Worm (Caenorhabditis elegans): Measurements from ENCODE around the gene C50F4.6.

The C50F4.6 gene

DNA sequence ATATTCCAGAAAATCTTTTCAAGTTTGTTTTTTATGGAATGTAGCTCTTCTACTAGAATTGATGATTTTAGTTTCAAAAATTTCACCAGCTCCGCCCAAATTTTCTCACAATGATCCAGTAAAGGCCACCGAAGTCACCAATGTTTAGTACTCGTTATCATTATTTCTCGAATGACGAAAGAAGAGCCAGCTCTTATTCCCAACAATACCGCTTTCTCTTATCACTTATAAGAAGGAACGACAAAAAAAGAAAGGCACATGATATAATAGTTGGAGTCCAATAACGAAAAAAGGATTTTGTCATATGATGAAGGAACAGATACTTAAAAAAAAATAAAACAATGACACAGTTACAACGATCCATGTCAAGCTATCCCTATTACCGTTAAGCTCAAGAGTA, 25.2 kb downstream of the C50F4.6 start:
- peak; percentile 68 for TF ChIP-seq elt-2 (tag; optimal IDR thresholded peaks at IDR 0.05)
- TF ChIP-seq C04F5.9 (tag; optimal IDR thresholded peaks at IDR 0.05): no peak

DNA sequence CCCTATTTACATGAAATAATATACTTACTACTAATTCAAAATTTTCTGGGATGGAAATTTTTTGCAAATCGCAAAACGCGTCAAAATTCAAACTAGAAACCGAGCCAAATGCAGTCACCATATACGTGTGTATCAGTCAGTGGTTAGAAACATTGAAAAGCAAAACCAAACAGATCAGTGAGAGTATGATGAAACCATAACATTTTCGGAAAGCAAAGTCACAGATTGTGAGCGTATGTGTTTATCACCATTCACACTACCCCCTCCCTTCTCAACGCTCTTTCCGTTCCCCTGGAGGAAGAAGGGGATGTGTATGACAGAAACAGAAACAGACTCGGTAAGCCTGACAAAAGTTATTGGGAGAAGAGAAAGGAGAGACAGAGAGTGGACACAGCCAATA, 25.8 kb downstream of the C50F4.6 start:
- TF ChIP-seq nhr-20 (tag; optimal IDR thresholded peaks at IDR 0.05): no peak
- TF ChIP-seq blmp-1 (tag; optimal IDR thresholded peaks at IDR 0.05): peak; percentile 30
- TF ChIP-seq Y116A8C.19 (tag; optimal IDR thresholded peaks at IDR 0.05; ENCODE audit: borderline replicate concordance): no peak
- TF ChIP-seq rnt-1 (tag; optimal IDR thresholded peaks at IDR 0.05): no peak
- TF ChIP-seq hlh-17 (GFP tag; optimal IDR thresholded peaks at IDR 0.05; ENCODE audit: borderline replicate concordance): no peak
- no peak for TF ChIP-seq irx-1 (tag; optimal IDR thresholded peaks at IDR 0.05)
- TF ChIP-seq sup-37 (GFP tag; optimal IDR thresholded peaks at IDR 0.05): no peak

DNA sequence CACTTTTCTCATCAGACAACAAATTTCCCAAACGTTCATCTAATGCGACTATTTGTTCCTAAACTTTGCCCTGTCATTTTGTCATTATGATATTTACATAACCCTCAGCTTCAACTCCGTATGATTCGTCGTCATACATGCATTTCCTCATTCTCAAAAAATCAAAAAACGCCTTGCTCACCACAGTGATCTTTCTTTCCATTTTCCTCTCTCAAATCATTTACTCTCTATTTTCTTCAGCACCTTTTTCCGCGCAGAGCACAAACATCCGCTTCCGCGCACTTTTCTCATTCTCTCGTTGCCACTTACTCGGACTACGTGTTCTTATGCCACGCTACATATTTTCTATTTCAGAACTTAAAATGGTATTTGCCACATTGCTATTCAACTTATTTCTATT, 31.1 kb downstream of the C50F4.6 start, which contains the start of gene F25B3.2:
Gene F25B3.2, plus strand, starts transcription at position 301 of the 400 bp plus-strand sequence.
- TF ChIP-seq grh-1 (GFP tag; IDR thresholded peaks at IDR 0.05) (no peak), swsn-7 (tag; optimal IDR thresholded peaks at IDR 0.05) (no peak), efl-3 (GFP tag; optimal IDR thresholded peaks at IDR 0.05) (no peak), mep-1 (tag; optimal IDR thresholded peaks at IDR 0.05) (no peak), aha-1 (tag; optimal IDR thresholded peaks at IDR 0.05) (no peak), unc-130 (tag; optimal IDR thresholded peaks at IDR 0.05) (no peak)

DNA sequence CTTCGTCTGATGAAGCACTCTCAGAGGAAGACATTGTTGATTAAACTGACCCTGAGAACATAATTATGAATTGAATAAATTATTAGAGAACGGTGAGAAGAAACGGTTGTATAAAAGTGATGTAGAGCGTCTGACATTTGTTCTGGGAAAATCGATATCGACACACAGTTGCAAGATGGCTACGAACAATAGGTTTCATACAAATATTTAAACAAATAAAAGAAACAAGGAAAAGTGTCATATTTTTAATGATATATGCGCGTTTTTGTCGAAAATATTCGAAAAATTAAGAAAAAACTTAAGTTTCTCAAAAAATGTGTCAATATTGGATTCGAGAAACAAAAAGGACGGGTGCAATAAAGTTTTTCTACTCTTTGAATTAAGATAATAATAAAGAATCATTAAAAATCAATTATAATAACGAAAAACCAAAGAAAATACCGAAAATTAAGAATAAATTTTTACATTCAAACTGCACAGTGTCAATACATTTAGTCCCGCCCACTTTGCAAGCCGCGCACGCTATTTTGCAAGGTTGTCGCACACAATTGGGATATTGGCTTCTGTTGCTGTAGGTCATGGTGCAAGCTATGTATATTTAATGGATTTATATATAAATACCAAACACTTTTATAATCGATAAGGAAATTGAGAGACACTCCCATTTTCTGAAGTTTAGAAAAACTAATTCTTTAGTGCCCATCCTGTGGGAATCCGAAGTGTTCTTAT, 36.9 kb downstream of the C50F4.6 start, which contains the start of gene rtfo-1:
Gene rtfo-1, minus strand, starts transcription at position 51 of the 729 bp plus-strand sequence.
- TF ChIP-seq xbp-1 (tag; optimal IDR thresholded peaks at IDR 0.05): peak; percentile 54
- TF ChIP-seq irx-1 (tag; optimal IDR thresholded peaks at IDR 0.05): peak; percentile 30
- peak; percentile 35 for TF ChIP-seq dsc-1 (tag; optimal IDR thresholded peaks at IDR 0.05)
- no peak for TF ChIP-seq mef-2 (tag; optimal IDR thresholded peaks at IDR 0.05)
- peak; percentile 58 for TF ChIP-seq nhr-71 (tag; optimal IDR thresholded peaks at IDR 0.05)
- no peak for TF ChIP-seq ces-1 (GFP tag; optimal IDR thresholded peaks at IDR 0.05)
- peak; percentile 69 for TF ChIP-seq nhr-90 (tag; optimal IDR thresholded peaks at IDR 0.05; ENCODE audit: poor library complexity)
- peak in 1 of 2 experiments; percentile 48 for TF ChIP-seq mdl-1 (tag; optimal IDR thresholded peaks at IDR 0.05)
- peak; percentile 60 for TF ChIP-seq snu-23 (GFP tag; optimal IDR thresholded peaks at IDR 0.05)
- TF ChIP-seq ceh-8 (GFP tag; optimal IDR thresholded peaks at IDR 0.05): no peak
- TF ChIP-seq alr-1 (tag; optimal IDR thresholded peaks at IDR 0.05; ENCODE audit: borderline replicate concordance): no peak
- TF ChIP-seq lin-13 (GFP tag; optimal IDR thresholded peaks at IDR 0.05): peak; percentile 38
- no peak for TF ChIP-seq zag-1 (tag; optimal IDR thresholded peaks at IDR 0.05)
- TF ChIP-seq mep-1 (tag; optimal IDR thresholded peaks at IDR 0.05): peak; percentile 46
- TF ChIP-seq unc-98 (GFP tag; IDR thresholded peaks at IDR 0.05): no peak
- no peak for TF ChIP-seq nhr-12 (tag; optimal IDR thresholded peaks at IDR 0.05)
- peak; percentile 7 to 36 (median 35) for TF ChIP-seq ceh-82 (tag; optimal IDR thresholded peaks at IDR 0.05)
- TF ChIP-seq lin-35 (GFP tag; optimal IDR thresholded peaks at IDR 0.05): peak; percentile 29 to 60
- TF ChIP-seq nhr-85 (tag): peak; percentile 75
- no peak for TF ChIP-seq fkh-4 (tag; optimal IDR thresholded peaks at IDR 0.05; ENCODE audit: borderline replicate concordance)
- no peak for TF ChIP-seq pag-3 (tag; optimal IDR thresholded peaks at IDR 0.05; ENCODE audit: borderline replicate concordance, insufficient read depth)
- no peak for TF ChIP-seq grh-1 (GFP tag; IDR thresholded peaks at IDR 0.05)
- no peak for TF ChIP-seq nhr-237 (tag; optimal IDR thresholded peaks at IDR 0.05)
- no peak for TF ChIP-seq lin-39 (tag; optimal IDR thresholded peaks at IDR 0.05)
- TF ChIP-seq tlp-1 (tag; optimal IDR thresholded peaks at IDR 0.05): no peak
- peak; percentile 56 for TF ChIP-seq swsn-7 (tag; optimal IDR thresholded peaks at IDR 0.05)
- peak; percentile 36 to 41 for TF ChIP-seq lsy-2 (tag; optimal IDR thresholded peaks at IDR 0.05)
- TF ChIP-seq nhr-84 (tag; optimal IDR thresholded peaks at IDR 0.05): no peak
- TF ChIP-seq egl-13 (tag; optimal IDR thresholded peaks at IDR 0.05): no peak
- peak in 1 of 2 experiments; percentile 7 for TF ChIP-seq ztf-11 (tag; optimal IDR thresholded peaks at IDR 0.05)
- no peak for TF ChIP-seq C04F5.9 (tag; optimal IDR thresholded peaks at IDR 0.05)
- TF ChIP-seq blmp-1 (tag; optimal IDR thresholded peaks at IDR 0.05): peak; percentile 28
- TF ChIP-seq nhr-76 (tag; optimal IDR thresholded peaks at IDR 0.05): no peak
- no peak for TF ChIP-seq elt-3 (tag; optimal IDR thresholded peaks at IDR 0.05)
- no peak for TF ChIP-seq aly-2 (tag; optimal IDR thresholded peaks at IDR 0.05)
- no peak for TF ChIP-seq efl-3 (GFP tag; optimal IDR thresholded peaks at IDR 0.05)

Data from whole organism, L1 larva.